Worm (Caenorhabditis elegans) whole organism, L4/young adult: ENCODE data around the gene F09E10.5.

ENCODE experiments used
- W03F9.2 ChIP-seq: fragments of 150-350 bp; optimal IDR thresholded peaks from 2 replicates; lab custom pipeline; 2014; ENCODE audit warnings: missing biosample characterization, missing genetic modification characterization
- dao-5 ChIP-seq: sonication (generic microtip); optimal IDR thresholded peaks from 2 replicates; lab custom pipeline; 2016; ENCODE audit warnings: missing genotype, missing genetic modification characterization, moderate library complexity, missing compliant biosample characterization
- him-1 ChIP-seq: sonication (generic microtip); optimal IDR thresholded peaks from 2 replicates; lab custom pipeline; 2016; ENCODE audit warnings: missing genotype, missing genetic modification reagents, missing genetic modification characterization, missing compliant biosample characterization

DNA sequence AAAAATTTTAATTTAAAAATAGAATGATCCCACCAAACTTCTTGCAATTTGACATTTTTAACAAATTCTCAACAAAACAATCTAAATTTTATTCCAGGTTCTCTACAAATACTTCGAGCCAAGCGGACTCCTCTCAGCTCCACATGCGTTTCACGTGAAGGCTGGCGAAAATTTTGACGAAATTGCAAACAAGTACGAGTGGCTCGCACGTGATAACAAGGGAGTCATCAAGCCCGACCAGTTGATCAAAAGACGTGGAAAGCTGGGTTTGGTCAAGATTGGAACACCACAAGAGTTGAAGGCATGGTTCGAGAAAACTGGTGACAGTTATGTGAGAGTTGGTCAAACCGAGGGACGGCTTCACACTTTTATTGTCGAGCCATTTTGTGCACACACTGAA is 14.5 kb downstream of the F09E10.5 start:
- TF ChIP-seq W03F9.2 (tag; lab: Kevin White, UChicago) = no peak
- TF ChIP-seq him-1 = no peak
- TF ChIP-seq dao-5 (tag; lab: Kevin White, UChicago) = no peak
